Worm (Caenorhabditis elegans) whole organism, L3 larva: Measurements from ENCODE around the gene abcf-3.

Source experiments
- ZK546.5 ChIP-seq: sonication (generic microtip); optimal IDR thresholded peaks from 2 replicates; lab custom pipeline; 2017; ENCODE audit warnings: missing biosample characterization, missing genetic modification characterization
- ama-1 ChIP-seq: fragments of 150-350 bp; optimal IDR thresholded peaks from 2 replicates; lab custom pipeline; 2018
- ceh-16 ChIP-seq: sonication (generic microtip); optimal IDR thresholded peaks from 2 replicates; lab custom pipeline; 2017; ENCODE audit warnings: missing biosample characterization, missing genetic modification characterization
- ceh-28 ChIP-seq: fragments of 150-350 bp; optimal IDR thresholded peaks from 2 replicates; lab custom pipeline; 2014; ENCODE audit warnings: missing biosample characterization, missing genetic modification reagents, missing genetic modification characterization
- ceh-9 ChIP-seq: sonication (generic microtip); optimal IDR thresholded peaks from 2 replicates; lab custom pipeline; 2018; ENCODE audit warnings: missing biosample characterization, missing genetic modification characterization
- egl-27 ChIP-seq: sonication (generic microtip); optimal IDR thresholded peaks from 4 replicates; lab custom pipeline; 2017; ENCODE audit warnings: missing biosample characterization, missing genetic modification reagents, missing genetic modification characterization
- egl-5 ChIP-seq: fragments of 150-350 bp; optimal IDR thresholded peaks from 2 replicates; lab custom pipeline; 2017; ENCODE audit warnings: missing biosample characterization, missing genetic modification reagents, missing genetic modification characterization, inconsistent platforms
- elt-2 ChIP-seq: sonication (generic microtip); optimal IDR thresholded peaks from 2 replicates; lab custom pipeline; 2016; ENCODE audit warnings: missing genetic modification reagents, mild to moderate bottlenecking, missing genetic modification characterization, missing compliant biosample characterization
- eor-1 ChIP-seq, 2 experiments: fragments of 150-350 bp; optimal IDR thresholded peaks; 2 replicates each; lab custom pipeline; 2014 to 2018; ENCODE audit warnings: missing biosample characterization in 2 of 2, missing genetic modification characterization in 2 of 2
- fkh-2 ChIP-seq: fragments of 150-350 bp; optimal IDR thresholded peaks from 2 replicates; lab custom pipeline; 2014; ENCODE audit warnings: missing biosample characterization, missing genetic modification reagents, missing genetic modification characterization
- fos-1 ChIP-seq: fragments of 150-350 bp; optimal IDR thresholded peaks from 2 replicates; lab custom pipeline; 2014; ENCODE audit warnings: missing biosample characterization, missing genetic modification characterization
- hmg-11 ChIP-seq: sonication (generic microtip); optimal IDR thresholded peaks from 2 replicates; lab custom pipeline; 2016; ENCODE audit warnings: missing genetic modification characterization, missing compliant biosample characterization
- jun-1 ChIP-seq: fragments of 150-350 bp; optimal IDR thresholded peaks from 2 replicates; lab custom pipeline; 2014; ENCODE audit warnings: missing biosample characterization, missing genetic modification reagents, missing genetic modification characterization
- lin-15B ChIP-seq: fragments of 150-350 bp; optimal IDR thresholded peaks from 2 replicates; lab custom pipeline; 2014; ENCODE audit warnings: missing biosample characterization, missing genetic modification characterization
- lin-39 ChIP-seq: fragments of 150-350 bp; optimal IDR thresholded peaks from 2 replicates; lab custom pipeline; 2018; ENCODE audit warnings: missing biosample characterization, missing genetic modification reagents, missing genetic modification characterization
- lsy-12 ChIP-seq: sonication (generic microtip); optimal IDR thresholded peaks from 2 replicates; lab custom pipeline; 2016; ENCODE audit warnings: mild to moderate bottlenecking, missing genetic modification characterization, missing compliant biosample characterization
- mdl-1 ChIP-seq: fragments of 150-350 bp; optimal IDR thresholded peaks from 2 replicates; lab custom pipeline; 2014; ENCODE audit warnings: missing biosample characterization, missing genetic modification characterization
- mml-1 ChIP-seq: fragments of 150-350 bp; sonication (generic microtip); optimal IDR thresholded peaks from 3 replicates; lab custom pipeline; 2014; ENCODE audit warnings: missing biosample characterization, missing genetic modification characterization
- nfya-1 ChIP-seq: sonication (generic microtip); optimal IDR thresholded peaks from 2 replicates; lab custom pipeline; 2017; ENCODE audit warnings: missing genetic modification characterization, mild to moderate bottlenecking, missing compliant biosample characterization, antibody characterized with exemption, moderate library complexity; ENCODE audit not compliant: insufficient read depth
- nhr-11 ChIP-seq: fragments of 150-350 bp; optimal IDR thresholded peaks from 2 replicates; lab custom pipeline; 2014; ENCODE audit warnings: missing biosample characterization, missing genetic modification characterization
- nhr-23 ChIP-seq: fragments of 150-350 bp; optimal IDR thresholded peaks from 2 replicates; lab custom pipeline; 2014; ENCODE audit warnings: missing biosample characterization, missing genetic modification reagents, missing genetic modification characterization
- nhr-237 ChIP-seq: fragments of 150-350 bp; optimal IDR thresholded peaks from 2 replicates; lab custom pipeline; 2014; ENCODE audit warnings: missing biosample characterization, missing genetic modification characterization
- nhr-25 ChIP-seq: sonication (generic microtip); optimal IDR thresholded peaks from 2 replicates; lab custom pipeline; 2017; ENCODE audit warnings: missing biosample characterization, missing genetic modification characterization
- nhr-28 ChIP-seq: fragments of 150-350 bp; optimal IDR thresholded peaks from 2 replicates; lab custom pipeline; 2014; ENCODE audit warnings: missing biosample characterization, missing genetic modification characterization
- nhr-76 ChIP-seq: fragments of 150-350 bp; sonication (generic microtip); optimal IDR thresholded peaks from 5 replicates; lab custom pipeline; 2014; ENCODE audit warnings: missing biosample characterization, missing genetic modification characterization
- nhr-77 ChIP-seq: fragments of 150-350 bp; optimal IDR thresholded peaks from 2 replicates; lab custom pipeline; 2014; ENCODE audit warnings: missing biosample characterization, missing genetic modification characterization
- pha-4 ChIP-seq: fragments of 150-350 bp; optimal IDR thresholded peaks from 2 replicates; lab custom pipeline; 2014; ENCODE audit warnings: missing biosample characterization, missing genetic modification reagents, missing genetic modification characterization
- pqm-1 ChIP-seq: fragments of 150-350 bp; optimal IDR thresholded peaks from 2 replicates; lab custom pipeline; 2017; ENCODE audit warnings: missing biosample characterization, missing genetic modification characterization, inconsistent platforms
- skn-1 ChIP-seq: fragments of 150-350 bp; optimal IDR thresholded peaks from 2 replicates; lab custom pipeline; 2014; ENCODE audit warnings: missing biosample characterization, missing genetic modification characterization
- snpc-4 ChIP-seq: fragments of 150-350 bp; optimal IDR thresholded peaks from 2 replicates; lab custom pipeline; 2014; ENCODE audit warnings: missing biosample characterization, missing genetic modification characterization
- unc-39 ChIP-seq: sonication (generic microtip); optimal IDR thresholded peaks from 4 replicates; lab custom pipeline; 2017; ENCODE audit warnings: missing biosample characterization, missing genetic modification characterization
- unc-62 ChIP-seq: fragments of 150-350 bp; sonication (generic microtip); optimal IDR thresholded peaks from 4 replicates; lab custom pipeline; 2014; ENCODE audit warnings: missing biosample characterization, missing genetic modification reagents, missing genetic modification characterization
- zag-1 ChIP-seq: fragments of 150-350 bp; optimal IDR thresholded peaks from 2 replicates; lab custom pipeline; 2014; ENCODE audit warnings: missing biosample characterization, missing genetic modification characterization
- ztf-11 ChIP-seq: fragments of 150-350 bp; optimal IDR thresholded peaks from 2 replicates; lab custom pipeline; 2014; ENCODE audit warnings: missing biosample characterization, missing genetic modification characterization
- ztf-4 ChIP-seq: fragments of 150-350 bp; optimal IDR thresholded peaks from 2 replicates; lab custom pipeline; 2014; ENCODE audit warnings: missing biosample characterization, missing genetic modification characterization

The abcf-3 gene

ce11 chrIII:6176761-6177160 lies 3.6 kb downstream of the abcf-3 start, which contains the start of gene F42A10.6:
F42A10.6 (minus strand) TSS chrIII:6176861.
- TF ChIP-seq skn-1 (tag; lab: Kevin White, UChicago): no peak
- TF ChIP-seq elt-2: peak; percentile 27
- no peak for TF ChIP-seq nfya-1
- no peak for TF ChIP-seq fos-1 (tag; lab: Kevin White, UChicago)
- no peak for TF ChIP-seq mml-1 (tag; lab: Kevin White, UChicago)
- no peak for TF ChIP-seq unc-62
- TF ChIP-seq ceh-9: no peak

- TF ChIP-seq elt-2 (peak; percentile 55), pha-4 (tag; lab: Kevin White, UChicago) (peak; percentile 56), egl-27 (no peak)
Measured at ce11 chrIII:6177631-6178030, 4.4 kb downstream of the abcf-3 start.

ce11 chrIII:6178586-6178985 lies 5.4 kb downstream of the abcf-3 start, which contains the start of gene F42A10.7:
F42A10.7 (minus strand) TSS chrIII:6178686.
- TF ChIP-seq nhr-23 (tag; lab: Kevin White, UChicago): no peak
- TF ChIP-seq nhr-77 (tag; lab: Kevin White, UChicago): no peak
- no peak for TF ChIP-seq lin-39 (tag; lab: Kevin White, UChicago)
- no peak for TF ChIP-seq eor-1 (tag; optimal IDR thresholded peaks at IDR 0.05; lab: Kevin White, UChicago)

ce11 chrIII:6179062-6179461 lies 5.9 kb downstream of the abcf-3 start:
- TF ChIP-seq elt-2: peak; percentile 96
- no peak for TF ChIP-seq nhr-28 (tag; lab: Kevin White, UChicago)
- TF ChIP-seq nfya-1: no peak
- TF ChIP-seq ztf-11: no peak
- TF ChIP-seq mdl-1 (tag; lab: Kevin White, UChicago): peak; percentile 9
- peak; percentile 69 for TF ChIP-seq jun-1 (tag; lab: Kevin White, UChicago)
- no peak for TF ChIP-seq ceh-16 (tag; lab: Kevin White, UChicago)
- no peak for TF ChIP-seq ztf-4 (tag; lab: Kevin White, UChicago)
- peak; percentile 62 for TF ChIP-seq pha-4 (tag; lab: Kevin White, UChicago)
- no peak for TF ChIP-seq ama-1
- TF ChIP-seq pqm-1: peak; percentile 95

- TF ChIP-seq mdl-1 (tag; lab: Kevin White, UChicago): no peak
- TF ChIP-seq lin-15B: no peak
- no peak for TF ChIP-seq ceh-28 (tag; lab: Kevin White, UChicago)
- peak; percentile 55 for TF ChIP-seq pha-4 (tag; lab: Kevin White, UChicago)
- TF ChIP-seq elt-2: peak; percentile 96
- peak; percentile 66 for TF ChIP-seq skn-1 (tag; lab: Kevin White, UChicago)
- no peak for TF ChIP-seq nhr-237 (tag; lab: Kevin White, UChicago)
- TF ChIP-seq snpc-4 (tag; lab: Kevin White, UChicago): no peak
- TF ChIP-seq jun-1 (tag; lab: Kevin White, UChicago): peak; percentile 51
- TF ChIP-seq ZK546.5 (tag; lab: Kevin White, UChicago): no peak
- no peak for TF ChIP-seq nhr-11 (tag; lab: Kevin White, UChicago)
- TF ChIP-seq ztf-4 (tag; lab: Kevin White, UChicago): no peak
- peak; percentile 87 for TF ChIP-seq pqm-1
Measured at ce11 chrIII:6180294-6180693, 7.1 kb downstream of the abcf-3 start.

ce11 chrIII:6183118-6183517 lies 9.9 kb downstream of the abcf-3 start, which contains the start of gene nas-28:
nas-28 (minus strand) TSS chrIII:6183218.
- TF ChIP-seq nhr-76 (tag; lab: Kevin White, UChicago): no peak
- TF ChIP-seq ceh-16 (tag; lab: Kevin White, UChicago): no peak
- no peak for TF ChIP-seq nhr-25 (tag; lab: Kevin White, UChicago)
- TF ChIP-seq ztf-4 (tag; lab: Kevin White, UChicago): no peak
- TF ChIP-seq lin-39 (tag; lab: Kevin White, UChicago): no peak
- no peak for TF ChIP-seq lsy-12 (tag; lab: Kevin White, UChicago)
- no peak for TF ChIP-seq ama-1
- no peak for TF ChIP-seq nhr-77 (tag; lab: Kevin White, UChicago)
- no peak for TF ChIP-seq fkh-2 (tag; lab: Kevin White, UChicago)
- TF ChIP-seq hmg-11 (tag; lab: Kevin White, UChicago): no peak
- TF ChIP-seq unc-39 (tag; lab: Kevin White, UChicago): no peak
- no peak for TF ChIP-seq nhr-28 (tag; lab: Kevin White, UChicago)
- TF ChIP-seq skn-1 (tag; lab: Kevin White, UChicago): no peak
- TF ChIP-seq snpc-4 (tag; lab: Kevin White, UChicago): no peak
- TF ChIP-seq jun-1 (tag; lab: Kevin White, UChicago): no peak
- no peak for TF ChIP-seq zag-1 (tag; lab: Kevin White, UChicago)
- no peak for TF ChIP-seq egl-5 (tag; lab: Kevin White, UChicago)
- TF ChIP-seq mml-1 (tag; lab: Kevin White, UChicago): no peak
- no peak for TF ChIP-seq pha-4 (tag; lab: Kevin White, UChicago)
